Fruit fly (Drosophila melanogaster): Measurements from ENCODE around the gene CG5382.

The CG5382 gene

dm6 chr3R:22395409-22396178, 29.8 kb upstream of the CG5382 start:
- TF ChIP-seq h (GFP tag; optimal IDR thresholded peaks at IDR 0.05), result no peak
- no peak for TF ChIP-seq Myc (optimal IDR thresholded peaks at IDR 0.05)
- TF ChIP-seq Hr78 (GFP tag; optimal IDR thresholded peaks at IDR 0.05), result no peak
- no peak for TF ChIP-seq Dif (GFP tag; optimal IDR thresholded peaks at IDR 0.05; ENCODE audit: partially characterized antibody)
- no peak for TF ChIP-seq sv (GFP tag; optimal IDR thresholded peaks at IDR 0.05)
- TF ChIP-seq dsf (GFP tag; optimal IDR thresholded peaks at IDR 0.05; ENCODE audit: borderline replicate concordance), result no peak
- TF ChIP-seq Dfd (GFP tag; optimal IDR thresholded peaks at IDR 0.05), result no peak
- no peak for TF ChIP-seq psq (GFP tag; optimal IDR thresholded peaks at IDR 0.05)
- TF ChIP-seq rgr (GFP tag; optimal IDR thresholded peaks at IDR 0.05), result no peak
- no peak for TF ChIP-seq Vsx2 (GFP tag; optimal IDR thresholded peaks at IDR 0.05; ENCODE audit: partially characterized antibody)
- TF ChIP-seq OdsH (GFP tag; optimal IDR thresholded peaks at IDR 0.05), result no peak
- TF ChIP-seq sage (GFP tag; optimal IDR thresholded peaks at IDR 0.05), result no peak
- TF ChIP-seq CrebA (GFP tag; optimal IDR thresholded peaks at IDR 0.05; ENCODE audit: borderline replicate concordance), result no peak
- no peak for TF ChIP-seq dmrt93B (GFP tag; optimal IDR thresholded peaks at IDR 0.05)
- no peak for TF ChIP-seq lola (GFP tag; optimal IDR thresholded peaks at IDR 0.05)
- TF ChIP-seq Hr83 (GFP tag; optimal IDR thresholded peaks at IDR 0.05; ENCODE audit: poor library complexity, severe bottlenecking), result no peak
- no peak for TF ChIP-seq jim (GFP tag; optimal IDR thresholded peaks at IDR 0.05)
- TF ChIP-seq Abd-B (GFP tag; optimal IDR thresholded peaks at IDR 0.05), result no peak

dm6 chr3R:22394004-22394403, 28.2 kb upstream of the CG5382 start, which contains the start of gene CG13857:
Gene CG13857, minus strand, starts transcription at chr3R:22394104.
- TF ChIP-seq Hnf4 (GFP tag; optimal IDR thresholded peaks at IDR 0.05) (no peak), brk (GFP tag; optimal IDR thresholded peaks at IDR 0.05) (no peak), dsf (GFP tag; optimal IDR thresholded peaks at IDR 0.05; ENCODE audit: borderline replicate concordance) (no peak), Dif (GFP tag; optimal IDR thresholded peaks at IDR 0.05; ENCODE audit: partially characterized antibody) (no peak), psq (GFP tag; optimal IDR thresholded peaks at IDR 0.05) (no peak), OdsH (GFP tag; optimal IDR thresholded peaks at IDR 0.05) (no peak), fru (GFP tag; optimal IDR thresholded peaks at IDR 0.05) (no peak)

dm6 chr3R:22390109-22390508, 24.3 kb upstream of the CG5382 start:
- TF ChIP-seq Vsx2 (GFP tag; optimal IDR thresholded peaks at IDR 0.05; ENCODE audit: partially characterized antibody) (no peak), fru (GFP tag; optimal IDR thresholded peaks at IDR 0.05) (no peak), lola (GFP tag; optimal IDR thresholded peaks at IDR 0.05) (no peak), psq (GFP tag; optimal IDR thresholded peaks at IDR 0.05) (peak; percentile 45), GATAd (GFP tag; optimal IDR thresholded peaks at IDR 0.05) (no peak), Dfd (GFP tag; optimal IDR thresholded peaks at IDR 0.05) (no peak), br (GFP tag; optimal IDR thresholded peaks at IDR 0.05) (no peak), Hnf4 (GFP tag; optimal IDR thresholded peaks at IDR 0.05) (no peak)

- TF ChIP-seq dsf (GFP tag; optimal IDR thresholded peaks at IDR 0.05; ENCODE audit: borderline replicate concordance) (no peak), CrebA (GFP tag; optimal IDR thresholded peaks at IDR 0.05; ENCODE audit: borderline replicate concordance) (no peak), Hr78 (GFP tag; optimal IDR thresholded peaks at IDR 0.05) (no peak), GATAd (GFP tag; optimal IDR thresholded peaks at IDR 0.05) (no peak), rgr (GFP tag; optimal IDR thresholded peaks at IDR 0.05) (no peak), HLH106 (tag; optimal IDR thresholded peaks at IDR 0.05) (no peak), woc (GFP tag; optimal IDR thresholded peaks at IDR 0.05) (no peak), brk (GFP tag; optimal IDR thresholded peaks at IDR 0.05) (no peak), foxo (GFP tag; optimal IDR thresholded peaks at IDR 0.05) (no peak), N (GFP tag; optimal IDR thresholded peaks at IDR 0.05) (no peak), Jra (GFP tag; optimal IDR thresholded peaks at IDR 0.05) (no peak)
Observed at dm6 chr3R:22389614-22390013, 23.8 kb upstream of the CG5382 start, which contains the start of the genes CAH8 and CG7059. Gene CAH8, minus strand, starts transcription at chr3R:22389714. Gene CG7059, plus strand, starts transcription at chr3R:22389780.

dm6 chr3R:22381735-22382134, 16.0 kb upstream of the CG5382 start, which contains the start of gene Gpdh3:
Gene Gpdh3, plus strand, starts transcription at chr3R:22382035.
- TF ChIP-seq CG9705 (GFP tag; optimal IDR thresholded peaks at IDR 0.05), result no peak
- no peak for TF ChIP-seq Sp1 (GFP tag; optimal IDR thresholded peaks at IDR 0.05)
- no peak for TF ChIP-seq sage (GFP tag; optimal IDR thresholded peaks at IDR 0.05)
- TF ChIP-seq lola (GFP tag; optimal IDR thresholded peaks at IDR 0.05), result no peak
- TF ChIP-seq woc (GFP tag; optimal IDR thresholded peaks at IDR 0.05), result no peak
- no peak for TF ChIP-seq Vsx2 (GFP tag; optimal IDR thresholded peaks at IDR 0.05; ENCODE audit: partially characterized antibody)
- TF ChIP-seq psq (GFP tag; optimal IDR thresholded peaks at IDR 0.05), result no peak
- TF ChIP-seq brk (GFP tag; optimal IDR thresholded peaks at IDR 0.05), result no peak
- no peak for TF ChIP-seq Hr83 (GFP tag; optimal IDR thresholded peaks at IDR 0.05; ENCODE audit: poor library complexity, severe bottlenecking)
- TF ChIP-seq pan (optimal IDR thresholded peaks at IDR 0.05), result no peak
- no peak for TF ChIP-seq Rel (GFP tag; optimal IDR thresholded peaks at IDR 0.05)
- TF ChIP-seq Rel (tag; optimal IDR thresholded peaks at IDR 0.05), result no peak
